Worm (Caenorhabditis elegans) whole organism, L4 larva: Measurements from ENCODE around the gene F01D5.1.

Source experiments
- ctbp-1 ChIP-seq: fragments of 200-800 bp; sonication (Bioruptor generic); IDR thresholded peaks from 2 replicates; pipeline ENCODE4 v1.3.6; 2022; ENCODE audit warnings: missing genetic modification reagents, missing genetic modification characterization, missing compliant biosample characterization
- nhr-237 ChIP-seq: sonication (generic microtip); optimal IDR thresholded peaks from 2 replicates; lab custom pipeline; 2017; ENCODE audit warnings: missing biosample characterization, missing genetic modification characterization
- nhr-42 ChIP-seq: fragments of 200-800 bp; sonication (Bioruptor generic); IDR thresholded peaks from 2 replicates; pipeline ENCODE4 v1.3.6; 2022; ENCODE audit warnings: missing genetic modification characterization, missing compliant biosample characterization
- nhr-77 ChIP-seq: fragments of 150-350 bp; optimal IDR thresholded peaks from 2 replicates; lab custom pipeline; 2014; ENCODE audit warnings: missing biosample characterization, missing genetic modification characterization

DNA sequence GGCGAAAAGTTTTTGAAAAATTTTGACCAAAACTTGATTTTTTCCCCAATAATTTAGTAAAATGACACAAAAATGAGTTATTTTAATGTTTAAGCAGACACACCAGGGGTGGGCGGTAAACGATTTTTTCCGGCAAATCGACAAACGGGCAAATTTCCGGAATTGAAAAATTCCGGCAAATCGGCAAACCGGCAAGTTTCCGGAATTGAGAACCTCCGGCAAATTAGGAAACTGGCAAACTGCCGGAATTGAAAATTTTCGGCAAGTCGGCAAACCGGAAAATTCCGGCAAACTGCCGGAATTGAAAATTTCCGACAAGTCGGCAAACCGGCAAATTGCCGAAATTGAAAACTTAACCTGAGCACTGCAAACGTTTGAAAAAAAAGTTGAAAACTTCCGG lies 35.3 kb upstream of the F01D5.1 start:
- TF ChIP-seq ctbp-1, result 0 out of 2 replicates have a peak, but pooled peaks have one; percentile 32
- TF ChIP-seq nhr-77 (tag; lab: Kevin White, UChicago), result no peak
- TF ChIP-seq nhr-237 (tag; lab: Kevin White, UChicago), result no peak
- TF ChIP-seq nhr-42, result peak; percentile 47; the same call in 1 of the 2 replicates
